Worm (Caenorhabditis elegans): ENCODE data around the gene F41C3.7.

- TF ChIP-seq zag-1 (tag; optimal IDR thresholded peaks at IDR 0.05) (no peak), nhr-77 (tag; optimal IDR thresholded peaks at IDR 0.05) (no peak), hlh-4 (tag; optimal IDR thresholded peaks at IDR 0.05) (no peak), snpc-4 (tag; optimal IDR thresholded peaks at IDR 0.05) (no peak), tbx-2 (tag; optimal IDR thresholded peaks at IDR 0.05) (no peak), ztf-4 (tag; optimal IDR thresholded peaks at IDR 0.05) (no peak), nhr-11 (tag; optimal IDR thresholded peaks at IDR 0.05) (no peak), unc-130 (tag; optimal IDR thresholded peaks at IDR 0.05) (no peak), xbp-1 (tag; optimal IDR thresholded peaks at IDR 0.05) (no peak), lir-3 (tag; optimal IDR thresholded peaks at IDR 0.05; ENCODE audit: poor library complexity) (no peak), jun-1 (tag; optimal IDR thresholded peaks at IDR 0.05) (no peak), mab-9 (GFP tag; IDR thresholded peaks at IDR 0.05) (no peak), fkh-8 (tag; optimal IDR thresholded peaks at IDR 0.05) (no peak)
These were observed 40.4 kb upstream of the F41C3.7 start, which contains the start of gene F10G7.12 for ce11 chrII:4689477-4689876.

All from whole organism, L1 larva.